Fruit fly (Drosophila melanogaster) whole organism, embryonic: ENCODE data around the gene mxt.

Source experiments
- Bdp1 ChIP-seq: fragments of 200-800 bp; sonication (Bioruptor generic); optimal IDR thresholded peaks from 3 replicates; lab custom pipeline; 2016; ENCODE audit warnings: missing biosample characterization, missing genetic modification characterization
- CG10321 ChIP-seq: fragments of 200-800 bp; sonication (Bioruptor generic); IDR thresholded peaks from 2 replicates; pipeline ENCODE4 v1.3.6; 2022; ENCODE audit warnings: missing biosample characterization, missing genetic modification characterization
- CG10565 ChIP-seq: fragments of 200-800 bp; sonication (Bioruptor generic); optimal IDR thresholded peaks from 3 replicates; lab custom pipeline; 2016; ENCODE audit warnings: missing biosample characterization, mild to moderate bottlenecking, missing genetic modification characterization
- CG11398 ChIP-seq: fragments of 200-800 bp; sonication (Bioruptor generic); optimal IDR thresholded peaks from 2 replicates; lab custom pipeline; 2016; ENCODE audit warnings: missing biosample characterization, missing genetic modification characterization
- CG13123 ChIP-seq: fragments of 200-800 bp; sonication (Bioruptor generic); optimal IDR thresholded peaks from 2 replicates; lab custom pipeline; 2016; ENCODE audit warnings: missing biosample characterization, missing genetic modification characterization
- CG13287 ChIP-seq: fragments of 200-800 bp; sonication (Bioruptor generic); IDR thresholded peaks from 2 replicates; pipeline ENCODE4 v1.3.6; 2022; ENCODE audit warnings: missing biosample characterization, missing genetic modification characterization; ENCODE audit not compliant: partially characterized antibody
- CG17361 ChIP-seq: fragments of 200-800 bp; sonication (Bioruptor generic); IDR thresholded peaks from 3 replicates; pipeline ENCODE4 v1.3.6; 2022; ENCODE audit warnings: missing biosample characterization, missing genetic modification characterization
- CG17385 ChIP-seq: fragments of 200-800 bp; sonication (Bioruptor generic); optimal IDR thresholded peaks from 3 replicates; lab custom pipeline; 2018; ENCODE audit warnings: missing biosample characterization, mild to moderate bottlenecking, missing genetic modification characterization
- CG17568 ChIP-seq: fragments of 200-800 bp; sonication (Bioruptor generic); optimal IDR thresholded peaks from 2 replicates; lab custom pipeline; 2018; ENCODE audit warnings: missing biosample characterization, mild to moderate bottlenecking, missing genetic modification characterization, moderate library complexity
- CG31224 ChIP-seq: fragments of 200-800 bp; sonication (Bioruptor generic); IDR thresholded peaks from 2 replicates; pipeline ENCODE4 v1.3.6; 2022; ENCODE audit warnings: missing biosample characterization, missing genetic modification characterization
- CG33557 ChIP-seq: fragments of 200-800 bp; sonication (Bioruptor generic); optimal IDR thresholded peaks from 2 replicates; lab custom pipeline; 2019; ENCODE audit warnings: missing biosample characterization, mild to moderate bottlenecking, missing genetic modification characterization, moderate library complexity
- CG34422 ChIP-seq: fragments of 200-800 bp; sonication (Bioruptor generic); IDR thresholded peaks from 3 replicates; pipeline ENCODE4 v1.3.6; 2022; ENCODE audit warnings: missing biosample characterization, missing genetic modification characterization
- CG3838 ChIP-seq: fragments of 200-800 bp; sonication (Bioruptor generic); optimal IDR thresholded peaks from 3 replicates; lab custom pipeline; 2016; ENCODE audit warnings: missing biosample characterization, missing genetic modification characterization
- CG8388 ChIP-seq: fragments of 200-800 bp; sonication (Bioruptor generic); optimal IDR thresholded peaks from 2 replicates; lab custom pipeline; 2019; ENCODE audit warnings: missing biosample characterization, mild to moderate bottlenecking, missing genetic modification characterization, moderate library complexity
- CoRest ChIP-seq: fragments of 200-800 bp; sonication (Bioruptor generic); optimal IDR thresholded peaks from 3 replicates; lab custom pipeline; 2018; ENCODE audit warnings: missing biosample characterization, mild to moderate bottlenecking, missing genetic modification characterization, moderate library complexity
- E2f1 ChIP-seq: fragments of 200-800 bp; sonication (Bioruptor generic); IDR thresholded peaks from 2 replicates; pipeline ENCODE4 v1.3.6; 2022; ENCODE audit warnings: missing biosample characterization, missing genetic modification characterization
- Eip74EF ChIP-seq, 2 experiments: fragments of 200-800 bp in 1 of 2; fragments of >200 bp in 1 of 2; sonication (Bioruptor generic) in 1 of 2; optimal IDR thresholded peaks; 2 replicates each; lab custom pipeline; 2017 to 2019; ENCODE audit warnings: missing biosample characterization in 2 of 2, missing genetic modification characterization in 2 of 2, mild to moderate bottlenecking in 1 of 2, moderate library complexity in 1 of 2
- Gug ChIP-seq: fragments of 200-800 bp; sonication (Bioruptor generic); IDR thresholded peaks from 4 replicates; pipeline ENCODE4 v1.3.6; 2022; ENCODE audit warnings: missing biosample characterization, missing genetic modification characterization
- H15 ChIP-seq: fragments of 200-800 bp; sonication (Bioruptor generic); IDR thresholded peaks from 3 replicates; pipeline ENCODE4 v1.3.6; 2022; ENCODE audit warnings: missing biosample characterization, missing genetic modification characterization
- Hey ChIP-seq: fragments of 200-800 bp; sonication (Bioruptor generic); optimal IDR thresholded peaks from 3 replicates; lab custom pipeline; 2018; ENCODE audit warnings: missing biosample characterization, mild to moderate bottlenecking, missing genetic modification characterization
- Lpt ChIP-seq: fragments of >200 bp; optimal IDR thresholded peaks from 2 replicates; lab custom pipeline; 2018; ENCODE audit warnings: missing biosample characterization, missing genetic modification characterization
- PHDP ChIP-seq: fragments of 200-800 bp; sonication (Bioruptor generic); optimal IDR thresholded peaks from 3 replicates; lab custom pipeline; 2018; ENCODE audit warnings: missing biosample characterization, mild to moderate bottlenecking, missing genetic modification characterization, moderate library complexity
- ato ChIP-seq: fragments of 200-800 bp; sonication (Bioruptor generic); IDR thresholded peaks from 2 replicates; pipeline ENCODE4 v1.3.6; 2022; ENCODE audit warnings: missing biosample characterization, missing genetic modification characterization; ENCODE audit not compliant: partially characterized antibody
- az2 ChIP-seq: fragments of 200-800 bp; sonication (Bioruptor generic); optimal IDR thresholded peaks from 3 replicates; lab custom pipeline; 2016; ENCODE audit warnings: missing biosample characterization, missing genetic modification characterization
- bbx ChIP-seq: fragments of 200-800 bp; sonication (Bioruptor generic); IDR thresholded peaks from 2 replicates; pipeline ENCODE4 v1.3.6; 2022; ENCODE audit warnings: missing biosample characterization, missing genetic modification characterization; ENCODE audit not compliant: partially characterized antibody
- bigmax ChIP-seq: fragments of 200-800 bp; sonication (Bioruptor generic); optimal IDR thresholded peaks from 2 replicates; lab custom pipeline; 2018; ENCODE audit warnings: missing biosample characterization, mild to moderate bottlenecking, missing genetic modification characterization
- dm ChIP-seq: fragments of 200-800 bp; sonication (Bioruptor generic); optimal IDR thresholded peaks from 3 replicates; lab custom pipeline; 2016; ENCODE audit warnings: missing biosample characterization, missing genetic modification characterization
- fd102C ChIP-seq: fragments of 200-800 bp; sonication (Bioruptor generic); optimal IDR thresholded peaks from 2 replicates; lab custom pipeline; 2018; ENCODE audit warnings: missing biosample characterization, mild to moderate bottlenecking, missing genetic modification characterization, moderate library complexity
- gro ChIP-seq: fragments of 200-800 bp; sonication (Bioruptor generic); optimal IDR thresholded peaks from 2 replicates; lab custom pipeline; 2016; ENCODE audit warnings: missing biosample characterization, missing genetic modification characterization
- gsb-n ChIP-seq: fragments of 200-800 bp; sonication (Bioruptor generic); optimal IDR thresholded peaks from 3 replicates; lab custom pipeline; 2018; ENCODE audit warnings: missing biosample characterization, mild to moderate bottlenecking, missing genetic modification characterization
- klu ChIP-seq: fragments of 200-800 bp; sonication (Bioruptor generic); IDR thresholded peaks from 2 replicates; pipeline ENCODE4 v1.3.6; 2022; ENCODE audit warnings: missing biosample characterization, missing genetic modification characterization
- lab ChIP-seq: fragments of 200-800 bp; sonication (Bioruptor generic); optimal IDR thresholded peaks from 3 replicates; lab custom pipeline; 2017; ENCODE audit warnings: missing biosample characterization, missing genetic modification characterization, mild to moderate bottlenecking, moderate library complexity, missing genetic modification reagents
- lbe ChIP-seq: fragments of 200-800 bp; sonication (Bioruptor generic); optimal IDR thresholded peaks from 2 replicates; lab custom pipeline; 2016; ENCODE audit warnings: missing biosample characterization, mild to moderate bottlenecking, missing genetic modification characterization
- lov ChIP-seq, 2 experiments: fragments of 200-800 bp in 1 of 2; fragments of >200 bp in 1 of 2; sonication (Bioruptor generic) in 1 of 2; IDR thresholded peaks in 1 of 2; optimal IDR thresholded peaks in 1 of 2; 2 replicates in 1 of 2; 3 replicates in 1 of 2; pipeline versions ENCODE4 v1.3.6 to Lab custom; 2017 to 2022; ENCODE audit warnings: missing biosample characterization in 1 of 2, missing genetic modification characterization in 1 of 2
- p53 ChIP-seq: fragments of 200-800 bp; sonication (Bioruptor generic); optimal IDR thresholded peaks from 2 replicates; lab custom pipeline; 2016; ENCODE audit warnings: missing biosample characterization, missing genetic modification characterization
- repo ChIP-seq: fragments of 200-800 bp; sonication (Bioruptor generic); optimal IDR thresholded peaks from 2 replicates; lab custom pipeline; 2016; ENCODE audit warnings: missing biosample characterization, missing genetic modification characterization
- salm ChIP-seq: fragments of 200-800 bp; sonication (Bioruptor generic); optimal IDR thresholded peaks from 2 replicates; lab custom pipeline; 2018; ENCODE audit warnings: missing biosample characterization, mild to moderate bottlenecking, missing genetic modification characterization
- sens-2 ChIP-seq: fragments of 200-800 bp; sonication (Bioruptor generic); IDR thresholded peaks from 2 replicates; pipeline ENCODE4 v1.3.6; 2022; ENCODE audit warnings: missing biosample characterization, missing genetic modification characterization
- shn ChIP-seq: fragments of 200-800 bp; sonication (Bioruptor generic); optimal IDR thresholded peaks from 3 replicates; lab custom pipeline; 2016; ENCODE audit warnings: missing biosample characterization, missing genetic modification characterization
- sisA ChIP-seq: fragments of 200-800 bp; sonication (Bioruptor generic); IDR thresholded peaks from 2 replicates; pipeline ENCODE4 v1.3.6; 2022; ENCODE audit warnings: missing biosample characterization, missing genetic modification characterization
- stwl ChIP-seq: fragments of 200-800 bp; sonication (Bioruptor generic); optimal IDR thresholded peaks from 3 replicates; lab custom pipeline; 2018; ENCODE audit warnings: missing biosample characterization, mild to moderate bottlenecking, missing genetic modification characterization, moderate library complexity
- tio ChIP-seq: fragments of 200-800 bp; sonication (Bioruptor generic); optimal IDR thresholded peaks from 2 replicates; lab custom pipeline; 2017; ENCODE audit warnings: missing biosample characterization, missing genetic modification characterization, inconsistent platforms
- vfl ChIP-seq: fragments of 200-800 bp; sonication (Bioruptor generic); optimal IDR thresholded peaks from 2 replicates; lab custom pipeline; 2016; ENCODE audit warnings: missing biosample characterization, missing genetic modification characterization

mxt gene

DNA sequence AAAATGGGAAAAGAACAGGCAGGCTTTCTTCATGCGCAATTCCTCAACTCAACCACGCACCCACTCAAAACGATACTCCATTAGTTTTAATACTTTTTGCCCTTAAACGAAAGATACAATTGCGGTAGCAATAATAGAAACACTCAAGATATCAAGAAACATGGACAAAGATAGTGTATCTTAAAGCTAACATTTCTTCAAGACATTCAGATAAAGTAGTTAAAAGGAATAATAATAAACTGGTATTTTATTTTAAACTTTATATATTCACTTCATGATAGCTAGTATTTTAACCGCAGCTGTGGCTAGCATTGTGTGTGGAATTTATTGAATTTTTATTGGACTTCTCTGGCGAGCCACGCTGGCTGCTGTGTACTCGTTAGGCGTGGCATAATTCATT is 9.0 kb upstream of the mxt start (continued):
- TF ChIP-seq az2 (GFP tag; lab: Kevin White, UChicago) (peak; percentile 60), lab (GFP tag; lab: Kevin White, UChicago) (peak; percentile 82), gro (GFP tag; lab: Kevin White, UChicago) (no peak), lov (optimal IDR thresholded peaks at IDR 0.05; lab: Kevin White, UChicago) (no peak), lov (GFP tag; IDR thresholded peaks at IDR 0.05; lab: Robert Waterston, UW) (no peak), CG10565 (GFP tag; lab: Kevin White, UChicago) (no peak), H15 (GFP tag; lab: Robert Waterston, UW) (no peak), shn (GFP tag; lab: Kevin White, UChicago) (no peak), CG34422 (GFP tag; lab: Robert Waterston, UW) (peak; percentile 68), p53 (GFP tag; lab: Kevin White, UChicago) (no peak), CG11398 (GFP tag; lab: Kevin White, UChicago) (no peak), CG17361 (peak; percentile 80), sisA (GFP tag; lab: Robert Waterston, UW) (peak; percentile 43; the same call in 1 of the 2 replicates), PHDP (tag; lab: Kevin White, UChicago) (peak; percentile 83), CG31224 (GFP tag; lab: Robert Waterston, UW) (no peak), Lpt (no peak), Eip74EF (GFP tag; optimal IDR thresholded peaks at IDR 0.05; lab: Kevin White, UChicago) (peak in 1 of 2 experiments; percentile 2), CG33557 (no peak), CG17568 (peak; percentile 56), CG3838 (GFP tag; lab: Kevin White, UChicago) (no peak), Bdp1 (no peak), sens-2 (GFP tag; lab: Robert Waterston, UW) (peak; percentile 53; the same call in 1 of the 2 replicates), CG13123 (GFP tag; lab: Kevin White, UChicago) (no peak), CG13287 (GFP tag; lab: Robert Waterston, UW) (no peak), dm (GFP tag; lab: Kevin White, UChicago) (no peak), klu (GFP tag; lab: Robert Waterston, UW) (no peak), vfl (no peak), repo (no peak), Gug (0 out of 4 replicates have a peak, but pooled peaks have one; percentile 13), CoRest (tag; lab: Kevin White, UChicago) (peak; percentile 57), CG8388 (GFP tag; lab: Kevin White, UChicago) (peak; percentile 47), CG10321 (GFP tag; lab: Robert Waterston, UW) (no peak), lbe (no peak), bigmax (GFP tag; lab: Kevin White, UChicago) (no peak), gsb-n (tag; lab: Kevin White, UChicago) (peak; percentile 59), fd102C (GFP tag; lab: Kevin White, UChicago) (no peak), salm (tag; lab: Kevin White, UChicago) (no peak), Hey (tag; lab: Kevin White, UChicago) (no peak), E2f1 (no peak), bbx (GFP tag; lab: Robert Waterston, UW) (no peak), tio (GFP tag; lab: Kevin White, UChicago) (peak; percentile 63), stwl (tag; lab: Kevin White, UChicago) (no peak), CG17385 (peak; percentile 68), ato (GFP tag; lab: Robert Waterston, UW) (no peak)
